Worm (Caenorhabditis elegans) whole organism, L1 larva: ENCODE data around the gene let-19.

Source experiments
- C34B4.2 ChIP-seq: sonication (generic microtip); optimal IDR thresholded peaks from 2 replicates; lab custom pipeline; 2017; ENCODE audit warnings: mild to moderate bottlenecking, missing genetic modification characterization, missing compliant biosample characterization
- F16B12.6 ChIP-seq: fragments of 150-350 bp; optimal IDR thresholded peaks from 2 replicates; lab custom pipeline; 2014; ENCODE audit warnings: missing biosample characterization, missing genetic modification characterization
- Y116A8C.19 ChIP-seq: sonication (generic microtip); optimal IDR thresholded peaks from 2 replicates; lab custom pipeline; 2016; ENCODE audit warnings: missing compliant biosample characterization, missing genetic modification characterization, borderline replicate concordance
- ama-1 ChIP-seq: fragments of 150-350 bp; optimal IDR thresholded peaks from 2 replicates; lab custom pipeline; 2014
- blmp-1 ChIP-seq: fragments of 150-350 bp; optimal IDR thresholded peaks from 2 replicates; lab custom pipeline; 2014; ENCODE audit warnings: missing biosample characterization, missing genetic modification characterization
- ceh-82 ChIP-seq, 3 experiments: fragments of 150-350 bp in 1 of 3; sonication (generic microtip) in 2 of 3; optimal IDR thresholded peaks; 2 replicates each; lab custom pipeline; 2014 to 2017; ENCODE audit warnings: missing biosample characterization in 3 of 3, missing genetic modification characterization in 3 of 3
- ceh-90 ChIP-seq: sonication (generic microtip); optimal IDR thresholded peaks from 2 replicates; lab custom pipeline; 2016; ENCODE audit warnings: missing genetic modification characterization, missing compliant biosample characterization
- ces-1 ChIP-seq: fragments of 150-350 bp; optimal IDR thresholded peaks from 2 replicates; lab custom pipeline; 2014; ENCODE audit warnings: missing biosample characterization, missing genetic modification reagents, missing genetic modification characterization
- dpl-1 ChIP-seq, 3 experiments: fragments of 150-350 bp in 2 of 3; sonication (generic microtip) in 1 of 3; optimal IDR thresholded peaks; 2 replicates each; lab custom pipeline; 2014 to 2017; ENCODE audit warnings: missing biosample characterization in 3 of 3, missing genetic modification characterization in 3 of 3, missing genetic modification reagents in 3 of 3
- efl-1 ChIP-seq, 4 experiments: fragments of 150-350 bp; optimal IDR thresholded peaks in 3 of 4; peaks in 1 of 4; 1 replicate in 1 of 4; 2 replicates in 3 of 4; lab custom pipeline; 2014; ENCODE audit warnings: missing biosample characterization in 2 of 4, missing genetic modification characterization in 2 of 4, missing genetic modification reagents in 2 of 4
- elt-2 ChIP-seq: sonication (generic microtip); optimal IDR thresholded peaks from 2 replicates; lab custom pipeline; 2016; ENCODE audit warnings: missing genetic modification characterization, mild to moderate bottlenecking, inconsistent platforms, missing compliant biosample characterization, missing genetic modification reagents
- fos-1 ChIP-seq: fragments of 150-350 bp; optimal IDR thresholded peaks from 2 replicates; lab custom pipeline; 2014; ENCODE audit warnings: missing biosample characterization, missing genetic modification characterization
- hlh-17 ChIP-seq: fragments of 200-800 bp; sonication (Bioruptor generic); optimal IDR thresholded peaks from 2 replicates; lab custom pipeline; 2018; ENCODE audit warnings: missing genetic modification characterization, mild to moderate bottlenecking, missing compliant biosample characterization, moderate library complexity, borderline replicate concordance
- hlh-4 ChIP-seq: sonication (generic microtip); optimal IDR thresholded peaks from 2 replicates; lab custom pipeline; 2016; ENCODE audit warnings: mild to moderate bottlenecking, missing genetic modification characterization, missing compliant biosample characterization
- isw-1 ChIP-seq: fragments of 200-800 bp; sonication (Bioruptor generic); IDR thresholded peaks from 2 replicates; pipeline ENCODE4 v1.3.6; 2022; ENCODE audit warnings: missing genetic modification characterization, missing compliant biosample characterization
- jun-1 ChIP-seq: fragments of 150-350 bp; optimal IDR thresholded peaks from 2 replicates; lab custom pipeline; 2014; ENCODE audit warnings: missing biosample characterization, missing genetic modification reagents, missing genetic modification characterization
- lin-14 ChIP-seq: fragments of 200-800 bp; sonication (Bioruptor generic); optimal IDR thresholded peaks from 2 replicates; lab custom pipeline; 2018; ENCODE audit warnings: mild to moderate bottlenecking, missing genetic modification characterization, moderate library complexity, missing compliant biosample characterization
- lin-39 ChIP-seq: fragments of 150-350 bp; optimal IDR thresholded peaks from 2 replicates; lab custom pipeline; 2014; ENCODE audit warnings: missing biosample characterization, missing genetic modification reagents, missing genetic modification characterization
- nhr-11 ChIP-seq: fragments of 150-350 bp; optimal IDR thresholded peaks from 2 replicates; lab custom pipeline; 2014; ENCODE audit warnings: missing biosample characterization, missing genetic modification characterization
- nhr-20 ChIP-seq: sonication (generic microtip); optimal IDR thresholded peaks from 2 replicates; lab custom pipeline; 2016; ENCODE audit warnings: mild to moderate bottlenecking, missing genetic modification characterization, missing compliant biosample characterization
- nhr-28 ChIP-seq: fragments of 150-350 bp; optimal IDR thresholded peaks from 2 replicates; lab custom pipeline; 2014; ENCODE audit warnings: missing biosample characterization, missing genetic modification characterization
- nhr-76 ChIP-seq: sonication (generic microtip); optimal IDR thresholded peaks from 2 replicates; lab custom pipeline; 2017; ENCODE audit warnings: missing biosample characterization, missing genetic modification characterization
- nhr-77 ChIP-seq: fragments of 150-350 bp; optimal IDR thresholded peaks from 2 replicates; lab custom pipeline; 2014; ENCODE audit warnings: missing biosample characterization, missing genetic modification characterization
- nhr-85 ChIP-seq: sonication (generic microtip); peaks from one replicate; lab custom pipeline; 2016; ENCODE audit warnings: missing genetic modification characterization, inconsistent platforms, missing compliant biosample characterization
- nhr-90 ChIP-seq: sonication (generic microtip); optimal IDR thresholded peaks from 2 replicates; lab custom pipeline; 2016; ENCODE audit warnings: mild to moderate bottlenecking, missing genetic modification characterization, missing compliant biosample characterization; ENCODE audit not compliant: poor library complexity
- pag-3 ChIP-seq: sonication (generic microtip); optimal IDR thresholded peaks from 2 replicates; lab custom pipeline; 2017; ENCODE audit warnings: missing genetic modification characterization, mild to moderate bottlenecking, missing compliant biosample characterization, antibody characterized with exemption, borderline replicate concordance; ENCODE audit not compliant: insufficient read depth
- pax-3 ChIP-seq: fragments of 200-800 bp; sonication (Bioruptor generic); optimal IDR thresholded peaks from 2 replicates; lab custom pipeline; 2018; ENCODE audit warnings: mild to moderate bottlenecking, missing genetic modification characterization, moderate library complexity, missing compliant biosample characterization
- rnt-1 ChIP-seq: sonication (generic microtip); optimal IDR thresholded peaks from 2 replicates; lab custom pipeline; 2016; ENCODE audit warnings: mild to moderate bottlenecking, missing genetic modification characterization, moderate library complexity, missing compliant biosample characterization
- snu-23 ChIP-seq: sonication (generic microtip); optimal IDR thresholded peaks from 2 replicates; lab custom pipeline; 2016; ENCODE audit warnings: missing genetic modification characterization, missing compliant biosample characterization
- sptf-1 ChIP-seq: fragments of 150-350 bp; optimal IDR thresholded peaks from 2 replicates; lab custom pipeline; 2014; ENCODE audit warnings: missing biosample characterization, missing genetic modification characterization
- swsn-7 ChIP-seq: sonication (generic microtip); optimal IDR thresholded peaks from 2 replicates; lab custom pipeline; 2016; ENCODE audit warnings: missing genetic modification characterization, missing compliant biosample characterization
- tbx-2 ChIP-seq: sonication (generic microtip); optimal IDR thresholded peaks from 2 replicates; lab custom pipeline; 2016; ENCODE audit warnings: missing genetic modification characterization, missing compliant biosample characterization
- unc-86 ChIP-seq: sonication (generic microtip); optimal IDR thresholded peaks from 2 replicates; lab custom pipeline; 2016; ENCODE audit warnings: missing genetic modification characterization, missing compliant biosample characterization
- vab-15 ChIP-seq: sonication (generic microtip); optimal IDR thresholded peaks from 2 replicates; lab custom pipeline; 2017; ENCODE audit warnings: missing genotype, mild to moderate bottlenecking, missing genetic modification characterization, missing compliant biosample characterization
- zag-1 ChIP-seq: fragments of 150-350 bp; optimal IDR thresholded peaks from 2 replicates; lab custom pipeline; 2014; ENCODE audit warnings: missing biosample characterization, missing genetic modification characterization
- zip-4 ChIP-seq: fragments of 200-800 bp; sonication (Bioruptor generic); optimal IDR thresholded peaks from 2 replicates; lab custom pipeline; 2018; ENCODE audit warnings: mild to moderate bottlenecking, missing genetic modification characterization, moderate library complexity, missing compliant biosample characterization
- ztf-11 ChIP-seq, 2 experiments: sonication (generic microtip); optimal IDR thresholded peaks; 2 replicates each; lab custom pipeline; 2016 to 2017; ENCODE audit warnings: missing genetic modification characterization in 2 of 2, missing biosample characterization in 1 of 2, missing compliant biosample characterization in 1 of 2

let-19 gene

DNA sequence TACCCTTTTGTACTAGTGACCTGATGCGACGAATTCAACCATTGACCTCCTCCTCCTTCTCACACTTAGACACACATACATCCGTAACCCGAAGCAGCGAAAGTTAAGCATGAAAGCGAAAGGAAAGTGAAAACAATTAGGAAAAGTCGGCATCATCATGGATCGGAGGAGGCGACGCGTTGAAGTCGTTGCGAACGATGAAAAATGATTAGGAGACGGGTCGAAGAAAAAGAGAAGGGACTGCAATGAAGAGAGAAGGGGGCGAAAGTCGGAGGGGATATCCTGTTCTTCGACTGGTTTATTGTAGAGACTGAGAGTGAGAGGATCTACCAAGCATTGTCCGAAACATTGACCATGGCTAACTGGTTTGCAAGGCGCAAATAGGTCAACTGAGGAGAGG lies 19.7 kb upstream of the let-19 start:
- no peak for TF ChIP-seq F16B12.6 (tag; lab: Kevin White, UChicago)
- no peak for TF ChIP-seq swsn-7 (tag; lab: Kevin White, UChicago)
- no peak for TF ChIP-seq nhr-76
- TF ChIP-seq snu-23: no peak
- TF ChIP-seq hlh-17 (GFP tag; lab: Kevin White, UChicago): no peak
- TF ChIP-seq blmp-1 (tag; lab: Kevin White, UChicago): peak; percentile 100
- no peak for TF ChIP-seq lin-39
- TF ChIP-seq ztf-11 (tag; optimal IDR thresholded peaks at IDR 0.05; lab: Kevin White, UChicago): no peak
- TF ChIP-seq elt-2: no peak
- no peak for TF ChIP-seq pag-3
- no peak for TF ChIP-seq nhr-77
- TF ChIP-seq ces-1: no peak
- TF ChIP-seq jun-1 (tag; lab: Kevin White, UChicago): peak; percentile 53
- TF ChIP-seq dpl-1 (GFP tag; optimal IDR thresholded peaks at IDR 0.05; lab: Kevin White, UChicago): no peak
- TF ChIP-seq efl-1 (optimal IDR thresholded peaks at IDR 0.05; lab: Kevin White, UChicago): no peak
- peak in 1 of 2 experiments; percentile 72 for TF ChIP-seq efl-1 (GFP tag; optimal IDR thresholded peaks at IDR 0.05 in 1 of 2; lab: Kevin White, UChicago)
- TF ChIP-seq nhr-20 (tag; lab: Kevin White, UChicago): no peak
- TF ChIP-seq, all 84 proteins: peak for 3

DNA sequence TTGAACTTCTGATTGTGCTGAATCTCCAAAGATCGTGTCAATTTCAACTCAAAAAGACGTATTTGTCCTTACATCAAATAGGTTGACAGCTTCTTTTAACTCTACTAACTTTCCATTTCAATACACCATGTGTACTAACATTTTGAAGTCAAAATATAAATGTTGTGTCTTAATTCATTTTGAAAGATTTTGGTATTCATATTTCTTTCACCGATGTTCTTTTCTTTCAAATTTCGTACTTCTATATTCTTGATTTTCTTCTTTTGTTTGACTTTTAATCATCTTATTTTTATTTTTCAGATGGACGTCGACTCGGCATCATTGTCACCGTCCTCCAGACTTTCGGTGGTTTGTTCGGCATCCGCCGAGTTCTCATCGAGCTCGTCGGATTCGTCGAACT lies 19.1 kb upstream of the let-19 start, which contains the start of gene atf-2:
Gene atf-2, plus strand, starts transcription at position 301 of the 400 bp plus-strand sequence.
- TF ChIP-seq efl-1 (optimal IDR thresholded peaks at IDR 0.05; lab: Kevin White, UChicago) (no peak), efl-1 (GFP tag; optimal IDR thresholded peaks at IDR 0.05 in 1 of 2; lab: Kevin White, UChicago) (no peak), nhr-85 (tag; lab: Kevin White, UChicago) (no peak), vab-15 (no peak), zip-4 (GFP tag; lab: Kevin White, UChicago) (no peak), fos-1 (tag; lab: Kevin White, UChicago) (no peak), tbx-2 (tag; lab: Kevin White, UChicago) (no peak), Y116A8C.19 (tag; lab: Kevin White, UChicago) (no peak), pax-3 (no peak)

DNA sequence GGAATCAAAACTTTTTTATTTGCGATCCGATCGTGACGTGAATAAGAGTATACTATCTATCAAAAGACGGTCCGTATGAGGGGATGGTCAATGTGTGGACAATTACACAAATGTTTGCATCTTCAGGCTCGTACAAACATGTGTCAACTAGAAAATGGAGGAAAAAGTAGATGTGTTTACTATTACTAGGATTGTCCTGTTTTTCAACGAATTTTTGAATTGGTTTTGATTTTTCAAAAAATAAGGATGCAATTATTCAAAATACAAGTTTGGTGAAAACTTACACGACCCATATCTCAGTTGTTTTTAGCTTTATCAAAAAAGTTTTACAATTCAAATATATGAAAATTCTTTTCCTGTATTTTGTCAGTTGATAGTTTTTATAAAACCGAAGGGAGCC lies 15.5 kb upstream of the let-19 start, which contains the start of gene K08F8.7:
Gene K08F8.7, minus strand, starts transcription at position 101 of the 400 bp plus-strand sequence.
- TF ChIP-seq isw-1 (no peak), ama-1 (lab: Kevin White, UChicago) (no peak), nhr-11 (tag; lab: Kevin White, UChicago) (no peak), C34B4.2 (no peak), nhr-28 (tag; lab: Kevin White, UChicago) (no peak), zip-4 (GFP tag; lab: Kevin White, UChicago) (no peak), hlh-4 (no peak)

- TF ChIP-seq unc-86 (tag; lab: Kevin White, UChicago) (no peak), rnt-1 (tag; lab: Kevin White, UChicago) (no peak), lin-14 (no peak), ceh-82 (tag; optimal IDR thresholded peaks at IDR 0.05; lab: Kevin White, UChicago) (no peak), ceh-90 (tag; lab: Kevin White, UChicago) (no peak), zag-1 (no peak), sptf-1 (tag; lab: Kevin White, UChicago) (no peak), nhr-90 (tag; lab: Kevin White, UChicago) (no peak), vab-15 (no peak)
These were observed 11.3 kb upstream of the let-19 start, which contains the start of gene fut-1 for ce11 chrII:8759493-8759892. Gene fut-1 (minus strand): TSS chrII:8759593.
